Worm (Caenorhabditis elegans) whole organism, mixed stage, embryonic: ENCODE measurements around the gene C49C8.2.

Experiments
- blmp-1 ChIP-seq: fragments of 150-350 bp; optimal IDR thresholded peaks from 2 replicates; lab custom pipeline; 2014; ENCODE audit warnings: missing biosample characterization, missing genetic modification characterization
- cnd-1 ChIP-seq: fragments of 200-800 bp; sonication (Bioruptor generic); optimal IDR thresholded peaks from 2 replicates; lab custom pipeline; 2018; ENCODE audit warnings: mild to moderate bottlenecking, missing genetic modification characterization, missing compliant biosample characterization
- flh-1 ChIP-seq: fragments of 200-800 bp; sonication (Bioruptor generic); optimal IDR thresholded peaks from 2 replicates; lab custom pipeline; 2018; ENCODE audit warnings: mild to moderate bottlenecking, missing genetic modification characterization, moderate library complexity, missing compliant biosample characterization
- lin-13 ChIP-seq: fragments of 150-350 bp; optimal IDR thresholded peaks from 2 replicates; lab custom pipeline; 2014; ENCODE audit warnings: missing biosample characterization, missing genetic modification characterization
- lsy-2 ChIP-seq: fragments of 150-350 bp; optimal IDR thresholded peaks from 2 replicates; lab custom pipeline; 2014; ENCODE audit warnings: missing biosample characterization, missing genetic modification characterization
- nhr-237 ChIP-seq: fragments of 150-350 bp; optimal IDR thresholded peaks from 2 replicates; lab custom pipeline; 2014; ENCODE audit warnings: missing biosample characterization, missing genetic modification characterization
- nhr-28 ChIP-seq: fragments of 150-350 bp; optimal IDR thresholded peaks from 2 replicates; lab custom pipeline; 2014; ENCODE audit warnings: missing biosample characterization, missing genetic modification characterization
- nhr-76 ChIP-seq: sonication (generic microtip); optimal IDR thresholded peaks from 2 replicates; lab custom pipeline; 2017; ENCODE audit warnings: missing biosample characterization, missing genetic modification characterization
- pha-4 ChIP-seq: fragments of 150-350 bp; optimal IDR thresholded peaks from 2 replicates; lab custom pipeline; 2018; ENCODE audit warnings: missing biosample characterization, missing genetic modification reagents, missing genetic modification characterization
- sptf-1 ChIP-seq: sonication (generic microtip); optimal IDR thresholded peaks from 2 replicates; lab custom pipeline; 2017; ENCODE audit warnings: mild to moderate bottlenecking, missing genetic modification characterization, moderate library complexity, missing compliant biosample characterization
- unc-120 ChIP-seq: sonication (generic microtip); optimal IDR thresholded peaks from 2 replicates; lab custom pipeline; 2017; ENCODE audit warnings: missing genetic modification characterization, missing compliant biosample characterization; ENCODE audit not compliant: poor library complexity, severe bottlenecking
- unc-62 ChIP-seq: fragments of 150-350 bp; optimal IDR thresholded peaks from 2 replicates; lab custom pipeline; 2014; ENCODE audit warnings: missing biosample characterization, missing genetic modification reagents, missing genetic modification characterization

- TF ChIP-seq flh-1 (GFP tag; lab: Kevin White, UChicago) = no peak
- TF ChIP-seq blmp-1 (tag; lab: Kevin White, UChicago) = no peak
- no peak for TF ChIP-seq sptf-1 (tag; lab: Kevin White, UChicago)
- TF ChIP-seq nhr-76 (tag; lab: Kevin White, UChicago) = no peak
- no peak for TF ChIP-seq lin-13
- TF ChIP-seq unc-120 (tag; lab: Kevin White, UChicago) = no peak
- no peak for TF ChIP-seq nhr-237
- TF ChIP-seq unc-62 (GFP tag; lab: Kevin White, UChicago) = no peak
- TF ChIP-seq cnd-1 (tag; lab: Kevin White, UChicago) = no peak
- no peak for TF ChIP-seq lsy-2
- TF ChIP-seq nhr-28 = no peak
- TF ChIP-seq pha-4 (tag; lab: Kevin White, UChicago) = no peak
Observed at ce11 chrIV:8686966-8687365, 36.1 kb downstream of the C49C8.2 start.
